Worm (Caenorhabditis elegans) whole organism, L2 larva: ENCODE measurements around the gene math-4.
"Not testable (repeated sequence)": the region's sequence is repeated elsewhere in the genome, so short reads cannot be mapped to it uniquely, and the experiment has no call there.

Experiments
- C34F6.9 ChIP-seq: fragments of 150-350 bp; optimal IDR thresholded peaks from 2 replicates; lab custom pipeline; 2014; ENCODE audit warnings: missing biosample characterization, missing genetic modification characterization
- F13H6.1 ChIP-seq: sonication (generic microtip); optimal IDR thresholded peaks from 2 replicates; lab custom pipeline; 2016; ENCODE audit warnings: missing genetic modification characterization, missing compliant biosample characterization
- R02D3.7 ChIP-seq: fragments of 150-350 bp; optimal IDR thresholded peaks from 2 replicates; lab custom pipeline; 2014; ENCODE audit warnings: missing biosample characterization, missing genetic modification characterization
- aly-2 ChIP-seq: fragments of 150-350 bp; optimal IDR thresholded peaks from 2 replicates; lab custom pipeline; 2014; ENCODE audit warnings: missing biosample characterization, missing genetic modification characterization
- ama-1 ChIP-seq: fragments of 150-350 bp; optimal IDR thresholded peaks from 2 replicates; lab custom pipeline; 2018; ENCODE audit warnings: inconsistent platforms
- blmp-1 ChIP-seq: sonication (generic microtip); optimal IDR thresholded peaks from 2 replicates; lab custom pipeline; 2017; ENCODE audit warnings: missing genetic modification characterization, mild to moderate bottlenecking, missing compliant biosample characterization, antibody characterized with exemption, moderate library complexity; ENCODE audit not compliant: insufficient read depth
- ceh-16 ChIP-seq: fragments of 150-350 bp; optimal IDR thresholded peaks from 2 replicates; lab custom pipeline; 2014; ENCODE audit warnings: missing biosample characterization, missing genetic modification characterization
- ceh-82 ChIP-seq: fragments of 150-350 bp; optimal IDR thresholded peaks from 2 replicates; lab custom pipeline; 2014; ENCODE audit warnings: missing biosample characterization, missing genetic modification characterization
- crh-2 ChIP-seq: sonication (generic microtip); optimal IDR thresholded peaks from 2 replicates; lab custom pipeline; 2017; ENCODE audit warnings: missing biosample characterization, missing genetic modification characterization
- dmd-4 ChIP-seq: sonication (generic microtip); optimal IDR thresholded peaks from 2 replicates; lab custom pipeline; 2017; ENCODE audit warnings: missing biosample characterization, missing genetic modification characterization
- elt-1 ChIP-seq: fragments of 150-350 bp; optimal IDR thresholded peaks from 2 replicates; lab custom pipeline; 2014; ENCODE audit warnings: missing biosample characterization, missing genetic modification characterization
- elt-3 ChIP-seq: sonication (generic microtip); optimal IDR thresholded peaks from 2 replicates; lab custom pipeline; 2017; ENCODE audit warnings: missing biosample characterization, missing genetic modification characterization
- fos-1 ChIP-seq: fragments of 150-350 bp; optimal IDR thresholded peaks from 2 replicates; lab custom pipeline; 2014; ENCODE audit warnings: missing biosample characterization, missing genetic modification characterization
- lin-11 ChIP-seq: fragments of 150-350 bp; sonication (generic microtip); optimal IDR thresholded peaks from 2 replicates; lab custom pipeline; 2014; ENCODE audit warnings: missing biosample characterization, missing genetic modification characterization, inconsistent platforms, mixed read lengths
- lin-13 ChIP-seq: fragments of 150-350 bp; optimal IDR thresholded peaks from 2 replicates; lab custom pipeline; 2014; ENCODE audit warnings: missing biosample characterization, missing genetic modification reagents, missing genetic modification characterization
- lin-39 ChIP-seq: fragments of 150-350 bp; optimal IDR thresholded peaks from 2 replicates; lab custom pipeline; 2014; ENCODE audit warnings: missing biosample characterization, missing genetic modification reagents, missing genetic modification characterization
- lsy-2 ChIP-seq, 2 experiments: fragments of 150-350 bp in 1 of 2; sonication (generic microtip) in 1 of 2; optimal IDR thresholded peaks; 2 replicates each; lab custom pipeline; 2014 to 2017; ENCODE audit warnings: missing biosample characterization in 2 of 2, missing genetic modification characterization in 2 of 2
- mab-5 ChIP-seq: fragments of 150-350 bp; optimal IDR thresholded peaks from 2 replicates; lab custom pipeline; 2014; ENCODE audit warnings: missing biosample characterization, missing genetic modification characterization
- nhr-10 ChIP-seq: sonication (generic microtip); optimal IDR thresholded peaks from 2 replicates; lab custom pipeline; 2017; ENCODE audit warnings: missing biosample characterization, missing genetic modification characterization
- nhr-11 ChIP-seq: fragments of 150-350 bp; optimal IDR thresholded peaks from 2 replicates; lab custom pipeline; 2014; ENCODE audit warnings: missing biosample characterization, missing genetic modification characterization
- nhr-129 ChIP-seq: fragments of 150-350 bp; optimal IDR thresholded peaks from 2 replicates; lab custom pipeline; 2014; ENCODE audit warnings: missing biosample characterization, missing genetic modification characterization
- nhr-21 ChIP-seq: fragments of 150-350 bp; optimal IDR thresholded peaks from 2 replicates; lab custom pipeline; 2014; ENCODE audit warnings: missing biosample characterization, missing genetic modification characterization
- nhr-23 ChIP-seq: fragments of 150-350 bp; optimal IDR thresholded peaks from 2 replicates; lab custom pipeline; 2014; ENCODE audit warnings: missing biosample characterization, missing genetic modification reagents, missing genetic modification characterization
- nhr-25 ChIP-seq: fragments of 150-350 bp; sonication (generic microtip); optimal IDR thresholded peaks from 3 replicates; lab custom pipeline; 2014; ENCODE audit warnings: missing biosample characterization, missing genetic modification characterization
- nhr-6 ChIP-seq: fragments of 150-350 bp; optimal IDR thresholded peaks from 2 replicates; lab custom pipeline; 2014; ENCODE audit warnings: missing biosample characterization, missing genetic modification characterization
- nhr-77 ChIP-seq: fragments of 150-350 bp; optimal IDR thresholded peaks from 2 replicates; lab custom pipeline; 2014; ENCODE audit warnings: missing biosample characterization, missing genetic modification characterization
- sem-4 ChIP-seq: fragments of 150-350 bp; optimal IDR thresholded peaks from 2 replicates; lab custom pipeline; 2014; ENCODE audit warnings: missing biosample characterization, missing genetic modification reagents, missing genetic modification characterization
- skn-1 ChIP-seq: sonication (generic microtip); optimal IDR thresholded peaks from 2 replicates; lab custom pipeline; 2017; ENCODE audit warnings: missing biosample characterization, missing genetic modification characterization
- sma-3 ChIP-seq: sonication (generic microtip); optimal IDR thresholded peaks from 2 replicates; lab custom pipeline; 2016; ENCODE audit warnings: missing genetic modification reagents, missing genetic modification characterization, missing compliant biosample characterization
- sma-9 ChIP-seq, 2 experiments: fragments of 150-350 bp in 1 of 2; sonication (generic microtip) in 1 of 2; optimal IDR thresholded peaks; 2 replicates each; lab custom pipeline; 2014 to 2016; ENCODE audit warnings: missing genetic modification characterization in 2 of 2, mild to moderate bottlenecking in 1 of 2, missing biosample characterization in 1 of 2, missing compliant biosample characterization in 1 of 2, missing genetic modification reagents in 1 of 2, moderate library complexity in 1 of 2
- snpc-4 ChIP-seq: fragments of 150-350 bp; optimal IDR thresholded peaks from 2 replicates; lab custom pipeline; 2014; ENCODE audit warnings: missing biosample characterization, missing genetic modification characterization
- unc-39 ChIP-seq: fragments of 150-350 bp; optimal IDR thresholded peaks from 2 replicates; lab custom pipeline; 2014; ENCODE audit warnings: missing biosample characterization, missing genetic modification characterization
- unc-62 ChIP-seq: fragments of 150-350 bp; optimal IDR thresholded peaks from 2 replicates; lab custom pipeline; 2014; ENCODE audit warnings: missing biosample characterization, missing genetic modification reagents, missing genetic modification characterization
- zag-1 ChIP-seq: fragments of 150-350 bp; optimal IDR thresholded peaks from 2 replicates; lab custom pipeline; 2014; ENCODE audit warnings: missing biosample characterization, missing genetic modification characterization
- ztf-11 ChIP-seq: sonication (generic microtip); optimal IDR thresholded peaks from 2 replicates; lab custom pipeline; 2017; ENCODE audit warnings: missing biosample characterization, missing genetic modification characterization
- ztf-4 ChIP-seq: fragments of 150-350 bp; optimal IDR thresholded peaks from 2 replicates; lab custom pipeline; 2014; ENCODE audit warnings: missing biosample characterization, missing genetic modification characterization

math-4 gene

ce11 chrII:1771347-1771746 is 11.0 kb downstream of the math-4 start, which contains the start of gene math-26:
math-26 (plus strand) TSS chrII:1771647.
- not testable (repeated sequence) for TF ChIP-seq F13H6.1 (tag; lab: Kevin White, UChicago); ceh-82 (tag; lab: Kevin White, UChicago); nhr-25

DNA sequence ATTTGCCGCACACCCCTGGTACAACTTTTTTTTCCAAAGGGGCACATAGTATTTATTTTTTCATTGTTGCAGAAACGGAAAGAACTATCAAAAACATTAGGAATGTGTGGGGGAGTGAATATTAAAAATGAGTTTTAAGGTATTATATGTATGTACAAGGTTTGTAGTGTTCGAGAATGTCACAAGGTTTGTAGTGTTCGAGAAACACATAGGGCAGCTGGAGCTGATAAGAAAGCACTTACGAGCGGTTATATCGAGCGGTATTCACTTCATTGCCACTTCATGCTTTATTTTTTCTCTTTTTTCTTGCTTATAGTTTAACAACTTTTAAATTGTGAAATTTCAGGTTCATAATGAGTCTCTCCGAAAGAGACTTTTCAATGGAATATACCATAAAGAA is 14.9 kb downstream of the math-4 start:
- TF ChIP-seq fos-1 (tag; lab: Kevin White, UChicago), result peak; percentile 34

DNA sequence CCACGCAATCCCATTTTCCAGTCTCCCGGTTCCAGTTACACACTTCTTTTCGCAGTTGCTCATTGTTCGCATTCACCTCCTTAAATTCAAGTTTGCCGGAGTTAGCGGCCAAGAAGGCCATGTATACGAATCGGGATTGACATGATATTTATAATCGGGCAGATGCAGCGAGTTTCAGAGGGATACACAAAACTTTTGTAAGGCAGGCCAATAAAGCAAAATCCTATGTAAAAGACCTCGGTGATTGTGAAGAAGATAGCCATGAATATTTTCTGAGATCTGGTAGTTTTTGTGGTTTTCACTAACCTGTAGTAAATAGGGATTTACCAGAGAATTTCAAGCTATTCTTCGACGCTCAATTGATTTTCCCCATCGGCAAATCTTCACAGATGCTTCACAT is 15.7 kb downstream of the math-4 start:
- TF ChIP-seq nhr-21 (tag; lab: Kevin White, UChicago) (no peak), ceh-16 (tag; lab: Kevin White, UChicago) (no peak), lin-11 (no peak), sma-9 (GFP tag; optimal IDR thresholded peaks at IDR 0.05; lab: Kevin White, UChicago) (no peak), sma-9 (tag; optimal IDR thresholded peaks at IDR 0.05; lab: Kevin White, UChicago) (no peak), aly-2 (tag; lab: Kevin White, UChicago) (no peak), nhr-129 (tag; lab: Kevin White, UChicago) (no peak), crh-2 (no peak), ztf-11 (tag; lab: Kevin White, UChicago) (no peak), mab-5 (no peak), snpc-4 (no peak)

- TF ChIP-seq nhr-10 (no peak), nhr-77 (tag; lab: Kevin White, UChicago) (no peak)
Observed at ce11 chrII:1763072-1763471, 19.3 kb downstream of the math-4 start, which contains the start of gene math-28. math-28 (plus strand) TSS chrII:1763372.

ce11 chrII:1761564-1761963 is 20.8 kb downstream of the math-4 start, which contains the start of gene F36H5.4:
F36H5.4 (plus strand) TSS chrII:1761864.
- no peak for TF ChIP-seq dmd-4 (tag; lab: Kevin White, UChicago)
- no peak for TF ChIP-seq ztf-11 (tag; lab: Kevin White, UChicago)
- TF ChIP-seq nhr-11 (tag; lab: Kevin White, UChicago), result no peak
- TF ChIP-seq sma-3 (GFP tag; lab: Kevin White, UChicago), result no peak
- no peak for TF ChIP-seq aly-2 (tag; lab: Kevin White, UChicago)
- no peak for TF ChIP-seq lin-11
- TF ChIP-seq blmp-1 (tag; lab: Kevin White, UChicago), result no peak
- TF ChIP-seq zag-1 (tag; lab: Kevin White, UChicago), result no peak
- no peak for TF ChIP-seq sem-4 (tag; lab: Kevin White, UChicago)
- no peak for TF ChIP-seq nhr-21 (tag; lab: Kevin White, UChicago)
- TF ChIP-seq lsy-2 (tag; optimal IDR thresholded peaks at IDR 0.05; lab: Kevin White, UChicago), result no peak
- no peak for TF ChIP-seq skn-1 (tag; lab: Kevin White, UChicago)
- no peak for TF ChIP-seq ceh-16 (tag; lab: Kevin White, UChicago)
- TF ChIP-seq ztf-4 (tag; lab: Kevin White, UChicago), result no peak
- TF ChIP-seq snpc-4, result no peak
- no peak for TF ChIP-seq elt-1 (tag; lab: Kevin White, UChicago)
- TF ChIP-seq nhr-129 (tag; lab: Kevin White, UChicago), result no peak

ce11 chrII:1759602-1760001 is 22.8 kb downstream of the math-4 start, which contains the start of gene F36H5.18:
F36H5.18 (plus strand) TSS chrII:1759902.
- TF ChIP-seq lin-39 (tag; lab: Kevin White, UChicago) (no peak), crh-2 (no peak), R02D3.7 (tag; lab: Kevin White, UChicago) (no peak), lin-11 (no peak), nhr-6 (no peak), elt-1 (tag; lab: Kevin White, UChicago) (no peak), nhr-23 (tag; lab: Kevin White, UChicago) (no peak), unc-62 (GFP tag; lab: Kevin White, UChicago) (no peak), lin-13 (GFP tag; lab: Kevin White, UChicago) (no peak), ceh-16 (tag; lab: Kevin White, UChicago) (no peak), dmd-4 (tag; lab: Kevin White, UChicago) (no peak), elt-3 (no peak), C34F6.9 (tag; lab: Kevin White, UChicago) (no peak), skn-1 (tag; lab: Kevin White, UChicago) (no peak), unc-39 (tag; lab: Kevin White, UChicago) (no peak), nhr-77 (tag; lab: Kevin White, UChicago) (no peak), ama-1 (no peak), zag-1 (tag; lab: Kevin White, UChicago) (no peak)
